Fruit fly (Drosophila melanogaster): ENCODE results near the gene Syn.

Syn gene

DNA sequence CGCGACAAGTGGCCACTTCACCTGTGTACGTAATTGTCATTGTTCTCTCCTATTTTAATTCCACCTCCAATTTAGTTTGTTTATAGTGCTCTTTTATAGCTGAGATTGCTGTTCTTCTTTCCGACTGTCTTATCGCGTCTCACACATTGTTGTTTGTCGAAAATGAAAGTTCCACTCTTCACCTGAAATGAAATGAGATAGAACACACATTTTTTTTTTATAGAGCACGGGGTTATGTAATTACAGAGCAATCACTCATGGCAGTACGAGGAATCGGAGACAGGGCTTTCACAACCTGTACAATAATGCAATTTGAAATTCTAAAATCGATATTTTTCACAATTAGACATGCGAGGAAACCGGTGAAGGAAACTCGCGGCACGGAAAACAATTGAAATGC is 23.2 kb upstream of the Syn start:
- TF ChIP-seq Ets98B (GFP tag; IDR thresholded peaks at IDR 0.05), result no peak
- TF ChIP-seq rn (GFP tag; IDR thresholded peaks at IDR 0.05), result no peak
- no peak for TF ChIP-seq CG15710 (tag; optimal IDR thresholded peaks at IDR 0.05)
- no peak for TF ChIP-seq CG32121 (GFP tag; IDR thresholded peaks at IDR 0.05)
- TF ChIP-seq Pif1B (GFP tag; optimal IDR thresholded peaks at IDR 0.05), result no peak
- TF ChIP-seq CG14655 (GFP tag; optimal IDR thresholded peaks at IDR 0.05), result no peak
- no peak for TF ChIP-seq fd96Ca (GFP tag; IDR thresholded peaks at IDR 0.05)
- no peak for TF ChIP-seq CG12605 (GFP tag; IDR thresholded peaks at IDR 0.05)
- TF ChIP-seq CG8159 (tag; optimal IDR thresholded peaks at IDR 0.05), result no peak
- TF ChIP-seq CG4496 (GFP tag; IDR thresholded peaks at IDR 0.05), result no peak
- no peak for TF ChIP-seq CG9948 (tag; optimal IDR thresholded peaks at IDR 0.05)
- TF ChIP-seq EcR (GFP tag; optimal IDR thresholded peaks at IDR 0.05), result no peak
- TF ChIP-seq CG10348 (GFP tag; IDR thresholded peaks at IDR 0.05), result no peak

DNA sequence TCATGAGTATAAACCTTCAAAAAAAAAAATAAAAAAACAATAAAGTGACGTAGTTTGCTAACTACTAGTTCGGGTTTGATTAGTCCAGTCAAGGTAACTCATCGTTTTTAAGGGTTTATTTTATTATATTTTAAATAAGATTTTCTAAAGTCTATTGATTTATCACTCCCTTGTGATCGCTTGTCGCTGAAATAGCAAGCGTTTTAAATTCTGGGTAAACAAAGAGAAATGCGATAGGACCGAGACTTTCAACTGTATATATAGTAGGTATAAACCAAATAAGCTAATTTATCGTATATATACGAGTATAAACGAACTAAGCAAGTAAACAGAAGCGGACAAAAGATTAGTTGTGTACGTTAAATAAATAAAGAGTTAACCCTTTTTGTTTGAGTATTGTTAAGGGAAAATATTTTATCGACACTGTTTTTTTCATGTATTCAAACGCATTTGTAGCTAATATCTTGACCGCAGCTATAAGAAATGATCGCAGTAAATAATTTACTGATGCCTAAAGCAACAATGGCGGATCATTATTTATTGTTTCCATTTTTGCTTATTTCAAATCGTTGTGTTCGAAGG is 21.9 kb upstream of the Syn start:
- TF ChIP-seq fd96Ca (GFP tag; IDR thresholded peaks at IDR 0.05) (no peak), CG32121 (GFP tag; IDR thresholded peaks at IDR 0.05) (no peak), rn (GFP tag; IDR thresholded peaks at IDR 0.05) (no peak), Ets98B (GFP tag; IDR thresholded peaks at IDR 0.05) (peak; percentile 37; the same call in 1 of the 2 replicates), CG8159 (tag; optimal IDR thresholded peaks at IDR 0.05) (peak; percentile 58), Pif1A (GFP tag; optimal IDR thresholded peaks at IDR 0.05) (peak; percentile 59), EcR (GFP tag; optimal IDR thresholded peaks at IDR 0.05) (no peak), CG15710 (tag; optimal IDR thresholded peaks at IDR 0.05) (peak; percentile 52), Snoo (tag; optimal IDR thresholded peaks at IDR 0.05) (peak; percentile 44), CG17806 (tag; optimal IDR thresholded peaks at IDR 0.05) (no peak), CG10348 (GFP tag; IDR thresholded peaks at IDR 0.05) (no peak), CG9948 (tag; optimal IDR thresholded peaks at IDR 0.05) (no peak), gl (tag; optimal IDR thresholded peaks at IDR 0.05) (no peak), CG8301 (tag; optimal IDR thresholded peaks at IDR 0.05) (peak; percentile 30), CG12605 (GFP tag; IDR thresholded peaks at IDR 0.05) (no peak), Pif1B (GFP tag; optimal IDR thresholded peaks at IDR 0.05) (peak; percentile 28), D1 (tag; optimal IDR thresholded peaks at IDR 0.05) (no peak), CG4496 (GFP tag; IDR thresholded peaks at IDR 0.05) (peak; percentile 45; the same call in 1 of the 3 replicates), CG13204 (GFP tag; optimal IDR thresholded peaks at IDR 0.05) (no peak), CG34367 (tag; optimal IDR thresholded peaks at IDR 0.05) (no peak), CG14655 (GFP tag; optimal IDR thresholded peaks at IDR 0.05) (no peak)

DNA sequence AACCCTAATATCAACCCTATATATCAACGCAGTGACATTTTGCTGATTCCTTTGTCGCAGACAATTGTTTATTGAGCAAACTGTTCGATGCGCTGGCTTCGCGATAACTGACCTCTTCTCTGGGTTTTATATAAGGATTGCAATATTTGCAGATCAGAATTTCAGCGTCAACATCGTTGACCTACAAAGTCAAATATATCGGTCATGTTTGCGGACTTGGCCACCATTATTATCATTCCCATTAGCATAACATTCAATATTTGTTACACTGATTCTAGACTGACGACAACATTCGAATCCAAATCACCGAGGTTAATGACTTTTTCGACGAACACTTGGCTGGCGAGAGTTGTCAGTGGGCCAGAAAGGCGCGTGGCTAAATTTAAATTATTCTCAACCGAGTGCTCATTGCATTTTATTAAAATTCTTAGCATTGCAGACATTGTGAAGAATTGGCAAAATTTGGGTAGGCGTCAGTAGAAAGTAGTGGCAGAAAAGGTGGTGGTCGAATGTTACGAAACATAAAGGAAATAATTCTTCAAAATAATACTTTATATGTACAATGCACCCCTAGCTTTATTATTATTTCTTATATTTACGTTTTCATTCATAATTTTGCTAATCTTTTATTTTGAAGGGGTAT is 21.2 kb upstream of the Syn start:
- no peak for TF ChIP-seq Snoo (tag; optimal IDR thresholded peaks at IDR 0.05)
- no peak for TF ChIP-seq CG9948 (tag; optimal IDR thresholded peaks at IDR 0.05)
- no peak for TF ChIP-seq CG8159 (tag; optimal IDR thresholded peaks at IDR 0.05)
- peak; percentile 73 for TF ChIP-seq EcR (GFP tag; optimal IDR thresholded peaks at IDR 0.05)
- no peak for TF ChIP-seq rn (GFP tag; IDR thresholded peaks at IDR 0.05)
- TF ChIP-seq Pif1A (GFP tag; optimal IDR thresholded peaks at IDR 0.05), result no peak
- no peak for TF ChIP-seq CG34367 (tag; optimal IDR thresholded peaks at IDR 0.05)

DNA sequence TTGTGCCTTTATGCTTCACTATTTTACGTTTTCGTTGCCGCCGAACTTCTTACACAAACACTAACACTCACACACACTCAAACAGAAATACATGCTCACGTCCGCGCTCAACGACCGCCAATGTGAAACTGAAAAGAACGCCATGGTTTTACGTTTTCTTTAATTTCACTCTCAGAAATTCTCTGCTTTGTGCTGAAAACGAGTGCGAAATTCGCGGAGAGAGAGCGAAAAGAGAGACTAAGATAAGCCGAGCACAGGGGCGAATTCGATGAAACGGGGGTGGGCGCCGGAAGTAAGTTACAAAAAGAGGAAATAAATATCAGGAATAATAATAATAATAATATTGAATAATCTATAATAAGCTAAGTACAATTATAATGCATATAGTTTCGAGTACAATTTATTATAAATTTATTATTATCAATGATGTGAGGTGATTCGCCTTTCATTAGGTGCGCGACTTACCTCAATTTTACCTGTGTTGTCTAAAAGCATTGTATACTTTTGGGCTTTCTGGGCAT is 20.1 kb upstream of the Syn start, which contains the start of gene Best1:
TSS of gene Best1 (minus strand) at position 132 of the 521 bp plus-strand sequence.
- TF ChIP-seq CG9948 (tag; optimal IDR thresholded peaks at IDR 0.05) (peak; percentile 86), gl (tag; optimal IDR thresholded peaks at IDR 0.05) (peak; percentile 79), CG34367 (tag; optimal IDR thresholded peaks at IDR 0.05) (peak; percentile 81), fd96Ca (GFP tag; IDR thresholded peaks at IDR 0.05) (peak; percentile 94), CG8301 (tag; optimal IDR thresholded peaks at IDR 0.05) (peak; percentile 90), CG32121 (GFP tag; IDR thresholded peaks at IDR 0.05) (peak; percentile 95), Pif1A (GFP tag; optimal IDR thresholded peaks at IDR 0.05) (peak; percentile 93), D1 (tag; optimal IDR thresholded peaks at IDR 0.05) (peak; percentile 94), CG17806 (tag; optimal IDR thresholded peaks at IDR 0.05) (peak; percentile 90), CG12605 (GFP tag; IDR thresholded peaks at IDR 0.05) (peak; percentile 86), Ets98B (GFP tag; IDR thresholded peaks at IDR 0.05) (peak; percentile 95), EcR (GFP tag; optimal IDR thresholded peaks at IDR 0.05) (peak; percentile 83), Snoo (tag; optimal IDR thresholded peaks at IDR 0.05) (peak; percentile 93), CG10348 (GFP tag; IDR thresholded peaks at IDR 0.05) (peak; percentile 59), Pif1B (GFP tag; optimal IDR thresholded peaks at IDR 0.05) (peak; percentile 95), CG8159 (tag; optimal IDR thresholded peaks at IDR 0.05) (peak; percentile 91), CG14655 (GFP tag; optimal IDR thresholded peaks at IDR 0.05) (peak; percentile 90), rn (GFP tag; IDR thresholded peaks at IDR 0.05) (peak; percentile 67; the same call in 1 of the 2 replicates), CG13204 (GFP tag; optimal IDR thresholded peaks at IDR 0.05) (peak; percentile 77), CG4496 (GFP tag; IDR thresholded peaks at IDR 0.05) (peak; percentile 95), CG15710 (tag; optimal IDR thresholded peaks at IDR 0.05) (peak; percentile 86)

DNA sequence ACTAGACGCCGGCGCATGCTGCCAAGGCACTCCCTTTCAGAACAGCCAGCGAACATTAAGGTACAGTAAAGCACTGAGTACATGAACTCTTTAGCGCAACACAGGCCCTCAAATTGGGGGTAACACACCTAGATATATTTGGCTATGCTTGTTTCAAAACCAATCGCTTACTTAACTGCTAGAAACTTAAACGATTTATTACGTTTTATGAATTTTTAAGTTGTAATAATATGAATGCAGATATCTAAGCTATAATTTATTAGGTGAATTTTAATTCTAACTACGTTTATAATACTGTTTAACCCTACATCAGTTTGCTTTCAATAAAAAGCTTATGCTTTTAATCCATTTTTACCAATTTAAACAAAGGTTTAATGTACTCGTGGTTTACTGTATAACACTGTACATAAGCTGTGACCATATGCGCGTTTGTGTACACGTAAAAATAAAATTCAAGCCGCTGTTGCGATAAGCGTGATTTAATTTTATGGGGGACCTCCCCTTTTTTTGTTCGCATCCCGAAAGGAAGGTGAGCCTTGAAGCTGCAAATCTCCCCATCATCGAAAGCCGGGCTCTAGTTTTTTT is 13.5 kb upstream of the Syn start:
- TF ChIP-seq CG32121 (GFP tag; IDR thresholded peaks at IDR 0.05) (no peak), rn (GFP tag; IDR thresholded peaks at IDR 0.05) (no peak), CG17806 (tag; optimal IDR thresholded peaks at IDR 0.05) (peak; percentile 46), CG15710 (tag; optimal IDR thresholded peaks at IDR 0.05) (peak; percentile 65), fd96Ca (GFP tag; IDR thresholded peaks at IDR 0.05) (no peak), CG9948 (tag; optimal IDR thresholded peaks at IDR 0.05) (peak; percentile 46), Pif1B (GFP tag; optimal IDR thresholded peaks at IDR 0.05) (peak; percentile 28), Ets98B (GFP tag; IDR thresholded peaks at IDR 0.05) (no peak), Snoo (tag; optimal IDR thresholded peaks at IDR 0.05) (no peak), CG14655 (GFP tag; optimal IDR thresholded peaks at IDR 0.05) (peak; percentile 53), CG8301 (tag; optimal IDR thresholded peaks at IDR 0.05) (peak; percentile 8), CG12605 (GFP tag; IDR thresholded peaks at IDR 0.05) (no peak), gl (tag; optimal IDR thresholded peaks at IDR 0.05) (no peak), CG13204 (GFP tag; optimal IDR thresholded peaks at IDR 0.05) (peak; percentile 1), CG34367 (tag; optimal IDR thresholded peaks at IDR 0.05) (peak; percentile 44), Pif1A (GFP tag; optimal IDR thresholded peaks at IDR 0.05) (peak; percentile 32), CG10348 (GFP tag; IDR thresholded peaks at IDR 0.05) (no peak), D1 (tag; optimal IDR thresholded peaks at IDR 0.05) (no peak), EcR (GFP tag; optimal IDR thresholded peaks at IDR 0.05) (no peak), CG4496 (GFP tag; IDR thresholded peaks at IDR 0.05) (no peak), CG8159 (tag; optimal IDR thresholded peaks at IDR 0.05) (peak; percentile 79)
